Worm (Caenorhabditis elegans): Measurements from ENCODE around the gene irld-47.
A peak's percentile ranks its signal among the peaks of the same experiment; 100 is the strongest.

irld-47 gene

DNA sequence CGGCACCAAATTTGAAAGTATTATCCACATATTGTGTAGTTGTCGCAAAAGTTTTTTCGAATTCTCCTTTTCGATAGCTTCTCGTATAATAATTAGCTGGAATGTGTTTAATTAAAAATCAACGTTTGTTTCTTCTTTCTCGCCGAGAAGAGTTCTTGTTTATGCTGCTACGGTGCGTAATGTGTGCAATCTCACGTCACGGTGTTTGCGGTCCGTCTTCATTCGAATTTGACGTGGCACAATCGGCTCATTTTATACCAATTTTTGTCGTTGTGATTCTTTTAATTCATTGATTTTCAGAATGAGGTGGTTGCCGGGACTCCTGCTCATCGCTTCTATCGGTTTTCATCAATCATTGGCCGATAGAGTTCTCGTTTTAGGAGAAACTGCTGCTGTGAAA lies 41.9 kb upstream of the irld-47 start, which contains the start of gene ostb-1 (continued):
- no peak for TF ChIP-seq spr-3 (GFP tag; optimal IDR thresholded peaks at IDR 0.05)
- TF ChIP-seq lin-1 (GFP tag; IDR thresholded peaks at IDR 0.05): no peak
- TF ChIP-seq F44E2.7 (GFP tag; IDR thresholded peaks at IDR 0.05): no peak
- TF ChIP-seq saeg-2 (GFP tag; IDR thresholded peaks at IDR 0.05): no peak
- peak; percentile 10 for TF ChIP-seq dve-1 (tag; optimal IDR thresholded peaks at IDR 0.05; ENCODE audit: insufficient read depth)
- TF ChIP-seq nhr-237 (tag; optimal IDR thresholded peaks at IDR 0.05): no peak
- TF ChIP-seq nhr-76 (tag; optimal IDR thresholded peaks at IDR 0.05): no peak
- no peak for TF ChIP-seq F49E8.2 (tag; optimal IDR thresholded peaks at IDR 0.05; ENCODE audit: borderline replicate concordance)
- TF ChIP-seq madf-5 (GFP tag; IDR thresholded peaks at IDR 0.05): no peak
- TF ChIP-seq zip-11 (GFP tag; IDR thresholded peaks at IDR 0.05): no peak
- peak; percentile 14; the same call in 1 of the 2 replicates for TF ChIP-seq lin-38 (GFP tag; IDR thresholded peaks at IDR 0.05)
- TF ChIP-seq ceh-82 (tag; optimal IDR thresholded peaks at IDR 0.05): no peak
- no peak for TF ChIP-seq php-3 (GFP tag; IDR thresholded peaks at IDR 0.05)
- TF ChIP-seq ctbp-1 (GFP tag; IDR thresholded peaks at IDR 0.05): no peak
- TF ChIP-seq lim-7 (GFP tag; IDR thresholded peaks at IDR 0.05): no peak
- no peak for TF ChIP-seq nhr-11 (tag; optimal IDR thresholded peaks at IDR 0.05)
- TF ChIP-seq fos-1 (tag; optimal IDR thresholded peaks at IDR 0.05): no peak
- no peak for TF ChIP-seq ces-1 (GFP tag; optimal IDR thresholded peaks at IDR 0.05)
- no peak for TF ChIP-seq daf-16 (GFP tag; optimal IDR thresholded peaks at IDR 0.05)
- peak; percentile 72 for TF ChIP-seq daf-16 (tag; optimal IDR thresholded peaks at IDR 0.05)
- TF ChIP-seq zfp-2 (tag; optimal IDR thresholded peaks at IDR 0.05): no peak
- no peak for TF ChIP-seq tag-97 (GFP tag; IDR thresholded peaks at IDR 0.05)
- no peak for TF ChIP-seq daf-19 (GFP tag; conservative IDR thresholded peaks at IDR 0.05)
- TF ChIP-seq vab-7 (GFP tag; IDR thresholded peaks at IDR 0.05): no peak
- TF ChIP-seq nhr-6 (tag; optimal IDR thresholded peaks at IDR 0.05): no peak
- peak; percentile 26 for TF ChIP-seq dpl-1 (GFP tag; optimal IDR thresholded peaks at IDR 0.05)
- no peak for TF ChIP-seq egl-43 (GFP tag; IDR thresholded peaks at IDR 0.05)
- TF ChIP-seq lir-3 (tag; optimal IDR thresholded peaks at IDR 0.05): no peak
- TF ChIP-seq aha-1 (tag): no peak
- no peak for TF ChIP-seq nhr-77 (tag; optimal IDR thresholded peaks at IDR 0.05)
- no peak for TF ChIP-seq daf-8 (GFP tag; IDR thresholded peaks at IDR 0.05)
- TF ChIP-seq lsy-2 (tag; optimal IDR thresholded peaks at IDR 0.05): peak in 1 of 2 experiments; percentile 82
- TF ChIP-seq pha-4 (GFP tag; IDR thresholded peaks at IDR 0.05): no peak
- TF ChIP-seq pha-4 (tag; optimal IDR thresholded peaks at IDR 0.05): no peak
- no peak for TF ChIP-seq cey-2 (tag; optimal IDR thresholded peaks at IDR 0.05; ENCODE audit: borderline replicate concordance, insufficient read depth)
- TF ChIP-seq hlh-30 (tag; optimal IDR thresholded peaks at IDR 0.05; ENCODE audit: insufficient read depth): peak; percentile 2
- TF ChIP-seq ceh-20 (GFP tag; IDR thresholded peaks at IDR 0.05): no peak
- TF ChIP-seq lin-15B (tag; optimal IDR thresholded peaks at IDR 0.05): no peak
- no peak for TF ChIP-seq T26A8.4 (GFP tag; IDR thresholded peaks at IDR 0.05)
- no peak for TF ChIP-seq zip-2 (tag; optimal IDR thresholded peaks at IDR 0.05)
- TF ChIP-seq spr-1 (tag; optimal IDR thresholded peaks at IDR 0.05): no peak
- no peak for TF ChIP-seq Y105C5A.15 (GFP tag; IDR thresholded peaks at IDR 0.05)

DNA sequence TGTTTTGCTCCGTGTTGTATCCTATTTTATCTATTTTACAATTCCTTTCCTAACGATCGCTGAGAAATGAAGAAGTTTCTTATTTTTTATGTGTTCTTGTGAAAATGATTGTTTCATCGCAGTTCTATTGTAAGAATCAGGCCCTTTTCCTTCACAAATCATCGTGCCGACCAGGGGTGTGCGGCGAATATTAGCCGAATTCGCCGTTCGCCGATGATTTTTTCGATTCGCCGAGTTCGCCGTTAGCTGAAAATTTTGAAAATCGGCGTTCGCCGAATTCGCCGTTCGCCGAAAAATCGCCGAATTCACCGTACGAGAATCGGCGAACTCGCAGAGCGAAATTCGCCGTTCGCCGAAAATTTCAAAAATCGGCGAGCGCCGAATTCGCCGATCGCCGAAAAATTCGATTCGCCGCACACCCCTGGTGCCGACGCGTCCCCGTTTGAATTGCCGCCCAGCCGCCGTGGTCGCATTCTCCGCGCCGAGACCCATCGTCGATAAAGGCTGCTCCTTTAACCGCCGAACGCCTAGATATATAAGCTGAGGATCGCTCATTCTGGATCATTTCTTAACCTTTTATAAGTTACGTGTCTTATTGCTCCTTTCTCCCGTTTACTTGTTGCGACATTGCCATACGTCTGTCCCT lies 41.2 kb upstream of the irld-47 start:
- TF ChIP-seq egl-43 (GFP tag; IDR thresholded peaks at IDR 0.05) (0 out of 2 replicates have a peak, but pooled peaks have one; percentile 24), dpl-1 (GFP tag; optimal IDR thresholded peaks at IDR 0.05) (peak; percentile 1), set-16 (GFP tag; IDR thresholded peaks at IDR 0.05) (peak; percentile 91), F10B5.3 (tag; optimal IDR thresholded peaks at IDR 0.05) (no peak), ceh-82 (tag; optimal IDR thresholded peaks at IDR 0.05) (no peak), mxl-2 (GFP tag; conservative IDR thresholded peaks at IDR 0.05) (no peak)
